Worm (Caenorhabditis elegans): Measurements from ENCODE around the gene T15B7.1.

Gene T15B7.1

DNA sequence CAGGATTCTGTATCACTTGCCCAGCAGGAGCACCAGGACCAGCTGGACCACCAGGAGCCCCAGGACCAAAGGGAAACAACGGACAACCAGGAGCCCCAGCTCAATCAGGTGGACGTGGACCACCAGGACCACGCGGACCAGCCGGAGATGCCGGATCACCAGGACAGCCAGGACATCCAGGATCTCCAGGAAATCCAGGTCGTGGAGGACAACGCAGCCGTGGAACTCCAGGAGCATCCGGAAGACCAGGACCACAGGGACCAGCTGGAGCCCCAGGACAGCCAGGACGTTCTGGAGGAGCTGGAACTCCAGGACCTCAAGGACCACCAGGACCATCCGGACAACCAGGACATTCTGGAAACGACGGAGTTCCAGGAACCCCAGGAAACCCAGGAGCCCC lies 6.5 kb upstream of the T15B7.1 start:
- TF ChIP-seq lin-13 (GFP tag; optimal IDR thresholded peaks at IDR 0.05) (no peak), alr-1 (tag; optimal IDR thresholded peaks at IDR 0.05) (no peak), elt-3 (tag; optimal IDR thresholded peaks at IDR 0.05) (no peak), zag-1 (tag; optimal IDR thresholded peaks at IDR 0.05) (no peak), skn-1 (tag; optimal IDR thresholded peaks at IDR 0.05) (no peak), ztf-1 (GFP tag; conservative IDR thresholded peaks at IDR 0.05) (no peak), dmd-4 (tag; optimal IDR thresholded peaks at IDR 0.05) (no peak), C34F6.9 (tag; optimal IDR thresholded peaks at IDR 0.05) (no peak), nhr-12 (tag; optimal IDR thresholded peaks at IDR 0.05) (no peak), ceh-82 (tag; optimal IDR thresholded peaks at IDR 0.05) (no peak), lin-39 (tag; optimal IDR thresholded peaks at IDR 0.05) (no peak)

- TF ChIP-seq nhr-77 (tag; optimal IDR thresholded peaks at IDR 0.05) (no peak), crh-2 (tag; optimal IDR thresholded peaks at IDR 0.05) (no peak), ztf-1 (GFP tag; conservative IDR thresholded peaks at IDR 0.05) (no peak), egl-27 (tag; optimal IDR thresholded peaks at IDR 0.05) (no peak), lin-11 (tag; optimal IDR thresholded peaks at IDR 0.05) (no peak), zag-1 (tag; optimal IDR thresholded peaks at IDR 0.05) (no peak), lin-39 (tag; optimal IDR thresholded peaks at IDR 0.05) (no peak), sma-3 (GFP tag; optimal IDR thresholded peaks at IDR 0.05) (no peak), mab-5 (tag; optimal IDR thresholded peaks at IDR 0.05) (no peak), ztf-4 (tag; optimal IDR thresholded peaks at IDR 0.05) (no peak), fos-1 (tag; optimal IDR thresholded peaks at IDR 0.05) (no peak), skn-1 (tag; optimal IDR thresholded peaks at IDR 0.05) (no peak), nhr-21 (tag; optimal IDR thresholded peaks at IDR 0.05) (no peak), blmp-1 (tag; optimal IDR thresholded peaks at IDR 0.05; ENCODE audit: insufficient read depth) (no peak), snpc-4 (tag; optimal IDR thresholded peaks at IDR 0.05) (no peak), ztf-11 (tag; optimal IDR thresholded peaks at IDR 0.05) (no peak), F13H6.1 (tag; optimal IDR thresholded peaks at IDR 0.05) (no peak), dmd-4 (tag; optimal IDR thresholded peaks at IDR 0.05) (no peak), elt-3 (tag; optimal IDR thresholded peaks at IDR 0.05) (no peak), gmeb-1 (tag; optimal IDR thresholded peaks at IDR 0.05) (peak; percentile 78), unc-62 (GFP tag; optimal IDR thresholded peaks at IDR 0.05) (no peak), nhr-12 (tag; optimal IDR thresholded peaks at IDR 0.05) (no peak), unc-55 (GFP tag; optimal IDR thresholded peaks at IDR 0.05) (peak; percentile 81), lin-13 (GFP tag; optimal IDR thresholded peaks at IDR 0.05) (no peak), sem-4 (tag; optimal IDR thresholded peaks at IDR 0.05) (no peak), nhr-23 (tag; optimal IDR thresholded peaks at IDR 0.05) (no peak), aly-2 (tag; optimal IDR thresholded peaks at IDR 0.05) (no peak), C34F6.9 (tag; optimal IDR thresholded peaks at IDR 0.05) (peak; percentile 50), nhr-6 (tag; optimal IDR thresholded peaks at IDR 0.05) (no peak), lsy-2 (tag; optimal IDR thresholded peaks at IDR 0.05) (no peak), ZK546.5 (tag; optimal IDR thresholded peaks at IDR 0.05) (no peak), sma-9 (GFP tag; optimal IDR thresholded peaks at IDR 0.05) (peak; percentile 8), sma-9 (tag; optimal IDR thresholded peaks at IDR 0.05) (no peak), nhr-11 (tag; optimal IDR thresholded peaks at IDR 0.05) (no peak), R02D3.7 (tag; optimal IDR thresholded peaks at IDR 0.05) (peak; percentile 93), alr-1 (tag; optimal IDR thresholded peaks at IDR 0.05) (no peak)
Measured at ce11 chrV:6838599-6838998, 3.9 kb upstream of the T15B7.1 start, which contains the start of gene T15B7.15. Gene T15B7.15 (minus strand): TSS chrV:6838665.

ce11 chrV:6839008-6839407 lies 3.5 kb upstream of the T15B7.1 start, which contains the start of gene hpo-8:
Gene hpo-8 (plus strand): TSS chrV:6839289.
- no peak for TF ChIP-seq alr-1 (tag; optimal IDR thresholded peaks at IDR 0.05)

DNA sequence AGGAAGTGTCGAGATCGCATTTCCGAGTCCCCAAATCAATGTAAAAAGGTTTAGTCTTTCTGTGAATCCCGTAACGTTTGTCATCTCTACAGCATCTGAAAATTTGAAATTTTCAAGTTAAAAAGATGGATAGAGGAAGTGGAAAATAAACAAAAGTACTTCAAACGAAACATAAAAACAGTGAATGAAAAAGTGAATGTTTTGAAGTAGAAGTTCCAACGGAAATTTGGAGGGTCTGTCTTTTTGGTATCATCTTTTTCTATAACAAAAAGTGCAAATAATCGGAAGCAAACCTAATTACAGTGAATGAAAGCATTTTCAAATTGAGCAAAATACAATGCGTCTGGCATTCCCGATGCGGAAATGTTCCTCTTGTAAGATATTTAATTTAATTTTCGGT lies 4.0 kb downstream of the T15B7.1 start, which contains the start of gene lgc-54:
TSS of gene lgc-54 (minus strand) at position 101 of the 400 bp plus-strand sequence.
- TF ChIP-seq unc-39 (tag; optimal IDR thresholded peaks at IDR 0.05) (no peak), sem-4 (tag; optimal IDR thresholded peaks at IDR 0.05) (no peak), lin-13 (GFP tag; optimal IDR thresholded peaks at IDR 0.05) (no peak), Y55F3AM.14 (GFP tag; optimal IDR thresholded peaks at IDR 0.05) (no peak), alr-1 (tag; optimal IDR thresholded peaks at IDR 0.05) (no peak), blmp-1 (tag; optimal IDR thresholded peaks at IDR 0.05; ENCODE audit: insufficient read depth) (no peak), mdl-1 (tag; optimal IDR thresholded peaks at IDR 0.05) (no peak), ztf-1 (GFP tag; conservative IDR thresholded peaks at IDR 0.05) (no peak), ztf-4 (tag; optimal IDR thresholded peaks at IDR 0.05) (no peak), aly-2 (tag; optimal IDR thresholded peaks at IDR 0.05) (no peak), mbf-1 (tag; optimal IDR thresholded peaks at IDR 0.05) (no peak), lin-11 (tag; optimal IDR thresholded peaks at IDR 0.05) (no peak), skn-1 (tag; optimal IDR thresholded peaks at IDR 0.05) (no peak), dmd-4 (tag; optimal IDR thresholded peaks at IDR 0.05) (no peak), lin-39 (tag; optimal IDR thresholded peaks at IDR 0.05) (no peak), lsy-2 (tag; optimal IDR thresholded peaks at IDR 0.05) (no peak)
